Fruit fly (Drosophila melanogaster) whole organism, embryonic: Measurements from ENCODE around the gene CG4991.

ENCODE experiments used
- BEAF-32 ChIP-seq: fragments of 200-800 bp; sonication (Bioruptor generic); optimal IDR thresholded peaks from 3 replicates; lab custom pipeline; 2017; ENCODE audit warnings: missing biosample characterization, missing genetic modification characterization, mild to moderate bottlenecking, moderate library complexity, missing genetic modification reagents
- C15 ChIP-seq: fragments of 200-800 bp; sonication (Bioruptor generic); IDR thresholded peaks from 3 replicates; pipeline ENCODE4 v1.3.6; 2022; ENCODE audit warnings: missing biosample characterization, missing genetic modification characterization
- CG10267 ChIP-seq: fragments of 200-800 bp; sonication (Bioruptor generic); optimal IDR thresholded peaks from 2 replicates; lab custom pipeline; 2018; ENCODE audit warnings: missing biosample characterization, mild to moderate bottlenecking, missing genetic modification characterization, moderate library complexity
- CG13287 ChIP-seq: fragments of 200-800 bp; sonication (Bioruptor generic); IDR thresholded peaks from 2 replicates; pipeline ENCODE4 v1.3.6; 2022; ENCODE audit warnings: missing biosample characterization, missing genetic modification characterization; ENCODE audit not compliant: partially characterized antibody
- CG15479 ChIP-seq: fragments of 200-800 bp; sonication (Bioruptor generic); optimal IDR thresholded peaks from 3 replicates; lab custom pipeline; 2019; ENCODE audit warnings: missing biosample characterization, mild to moderate bottlenecking, missing genetic modification characterization, moderate library complexity
- CG15514 ChIP-seq: fragments of 200-800 bp; sonication (Bioruptor generic); optimal IDR thresholded peaks from 3 replicates; lab custom pipeline; 2017; ENCODE audit warnings: missing biosample characterization, missing genetic modification characterization, mild to moderate bottlenecking, moderate library complexity, missing genetic modification reagents
- CG17829 ChIP-seq: fragments of 200-800 bp; optimal IDR thresholded peaks from 2 replicates; lab custom pipeline; 2019; ENCODE audit warnings: missing biosample characterization, mild to moderate bottlenecking, missing genetic modification characterization, moderate library complexity
- CG30020 ChIP-seq: fragments of 200-800 bp; optimal IDR thresholded peaks from 2 replicates; lab custom pipeline; 2019; ENCODE audit warnings: missing biosample characterization, mild to moderate bottlenecking, missing genetic modification characterization, moderate library complexity
- CG34422 ChIP-seq: fragments of 200-800 bp; sonication (Bioruptor generic); IDR thresholded peaks from 3 replicates; pipeline ENCODE4 v1.3.6; 2022; ENCODE audit warnings: missing biosample characterization, missing genetic modification characterization
- CG42726 ChIP-seq: fragments of 200-800 bp; sonication (Bioruptor generic); IDR thresholded peaks from 2 replicates; pipeline ENCODE4 v1.3.6; 2022; ENCODE audit warnings: missing biosample characterization, missing genetic modification characterization; ENCODE audit not compliant: partially characterized antibody
- CG4424 ChIP-seq: fragments of 200-800 bp; sonication (Bioruptor generic); optimal IDR thresholded peaks from 3 replicates; lab custom pipeline; 2016; ENCODE audit warnings: missing biosample characterization, missing genetic modification characterization
- CG4730 ChIP-seq: fragments of 200-800 bp; sonication (Bioruptor generic); IDR thresholded peaks from 2 replicates; pipeline ENCODE4 v1.3.6; 2022; ENCODE audit warnings: missing biosample characterization, missing genetic modification characterization
- CG5953 ChIP-seq: fragments of 200-800 bp; sonication (Bioruptor generic); IDR thresholded peaks from 2 replicates; pipeline ENCODE4 v1.3.6; 2022; ENCODE audit warnings: missing biosample characterization, missing genetic modification characterization
- CG6689 ChIP-seq: fragments of 200-800 bp; sonication (Bioruptor generic); IDR thresholded peaks from 2 replicates; pipeline ENCODE4 v1.3.6; 2022; ENCODE audit warnings: missing biosample characterization, missing genetic modification characterization
- CG6791 ChIP-seq: fragments of 200-800 bp; sonication (Bioruptor generic); IDR thresholded peaks from 3 replicates; pipeline ENCODE4 v1.3.6; 2022; ENCODE audit warnings: missing biosample characterization, missing genetic modification characterization; ENCODE audit not compliant: partially characterized antibody
- CG7963 ChIP-seq: fragments of 200-800 bp; sonication (Bioruptor generic); IDR thresholded peaks from 3 replicates; pipeline ENCODE4 v1.3.6; 2022; ENCODE audit warnings: missing biosample characterization, missing genetic modification characterization; ENCODE audit not compliant: partially characterized antibody
- CG8388 ChIP-seq: fragments of 200-800 bp; sonication (Bioruptor generic); optimal IDR thresholded peaks from 2 replicates; lab custom pipeline; 2019; ENCODE audit warnings: missing biosample characterization, mild to moderate bottlenecking, missing genetic modification characterization, moderate library complexity
- CoRest ChIP-seq: fragments of 200-800 bp; sonication (Bioruptor generic); optimal IDR thresholded peaks from 3 replicates; lab custom pipeline; 2018; ENCODE audit warnings: missing biosample characterization, mild to moderate bottlenecking, missing genetic modification characterization, moderate library complexity
- HLH4C ChIP-seq: fragments of 200-800 bp; sonication (Bioruptor generic); IDR thresholded peaks from 3 replicates; pipeline ENCODE4 v1.3.6; 2022; ENCODE audit warnings: missing biosample characterization, missing genetic modification characterization; ENCODE audit not compliant: partially characterized antibody
- HLH54F ChIP-seq: fragments of 200-800 bp; sonication (Bioruptor generic); optimal IDR thresholded peaks from 3 replicates; lab custom pipeline; 2016; ENCODE audit warnings: missing biosample characterization, missing genetic modification characterization
- Hsf ChIP-seq: fragments of 200-800 bp; sonication (Bioruptor generic); optimal IDR thresholded peaks from 3 replicates; lab custom pipeline; 2016; ENCODE audit warnings: missing biosample characterization, missing genetic modification characterization
- MBD-R2 ChIP-seq: fragments of 200-800 bp; sonication (Bioruptor generic); IDR thresholded peaks from 2 replicates; pipeline ENCODE4 v1.3.6; 2022; ENCODE audit warnings: missing biosample characterization, missing genetic modification characterization
- Nf-YA ChIP-seq: fragments of 200-800 bp; sonication (Bioruptor generic); IDR thresholded peaks from 2 replicates; pipeline ENCODE4 v1.3.6; 2022; ENCODE audit warnings: missing biosample characterization, missing genetic modification characterization
- Oaz ChIP-seq: fragments of 200-800 bp; sonication (Bioruptor generic); IDR thresholded peaks from 2 replicates; pipeline ENCODE4 v1.3.6; 2022; ENCODE audit warnings: missing biosample characterization, missing genetic modification characterization
- PHDP ChIP-seq: fragments of 200-800 bp; sonication (Bioruptor generic); optimal IDR thresholded peaks from 3 replicates; lab custom pipeline; 2018; ENCODE audit warnings: missing biosample characterization, mild to moderate bottlenecking, missing genetic modification characterization, moderate library complexity
- Xbp1 ChIP-seq: fragments of 200-800 bp; sonication (Bioruptor generic); optimal IDR thresholded peaks from 3 replicates; lab custom pipeline; 2016; ENCODE audit warnings: missing biosample characterization, mild to moderate bottlenecking, missing genetic modification characterization
- amos ChIP-seq: fragments of 200-800 bp; sonication (Bioruptor generic); IDR thresholded peaks from 2 replicates; pipeline ENCODE4 v1.3.6; 2022; ENCODE audit warnings: missing biosample characterization, missing genetic modification characterization; ENCODE audit not compliant: partially characterized antibody
- ara ChIP-seq: fragments of 200-800 bp; sonication (Bioruptor generic); IDR thresholded peaks from 2 replicates; pipeline ENCODE4 v1.3.6; 2022; ENCODE audit warnings: missing biosample characterization, missing genetic modification characterization
- bsh ChIP-seq, 2 experiments: fragments of 200-800 bp; sonication (Bioruptor generic); optimal IDR thresholded peaks; 2 replicates each; lab custom pipeline; 2017 to 2018; ENCODE audit warnings: mild to moderate bottlenecking in 2 of 2, missing biosample characterization in 2 of 2, missing genetic modification characterization in 2 of 2, moderate library complexity in 1 of 2
- chn ChIP-seq: fragments of 200-800 bp; sonication (Bioruptor generic); optimal IDR thresholded peaks from 2 replicates; lab custom pipeline; 2016; ENCODE audit warnings: missing biosample characterization, missing genetic modification characterization
- da ChIP-seq: fragments of 200-800 bp; sonication (Bioruptor generic); optimal IDR thresholded peaks from 2 replicates; lab custom pipeline; 2016; ENCODE audit warnings: missing biosample characterization, missing genetic modification characterization
- danr ChIP-seq: fragments of 200-800 bp; sonication (Bioruptor generic); IDR thresholded peaks from 2 replicates; pipeline ENCODE4 v1.3.6; 2022; ENCODE audit warnings: missing biosample characterization, missing genetic modification characterization
- grau ChIP-seq: fragments of 200-800 bp; optimal IDR thresholded peaks from 3 replicates; lab custom pipeline; 2019; ENCODE audit warnings: missing biosample characterization, mild to moderate bottlenecking, missing genetic modification characterization, moderate library complexity
- gsb-n ChIP-seq: fragments of 200-800 bp; sonication (Bioruptor generic); optimal IDR thresholded peaks from 3 replicates; lab custom pipeline; 2018; ENCODE audit warnings: missing biosample characterization, mild to moderate bottlenecking, missing genetic modification characterization
- hb ChIP-seq: fragments of 200-800 bp; sonication (Bioruptor generic); IDR thresholded peaks from 3 replicates; pipeline ENCODE4 v1.3.6; 2022; ENCODE audit warnings: missing biosample characterization, missing genetic modification characterization; ENCODE audit not compliant: partially characterized antibody
- jing ChIP-seq: fragments of 200-800 bp; sonication (Bioruptor generic); optimal IDR thresholded peaks from 2 replicates; lab custom pipeline; 2018; ENCODE audit warnings: missing biosample characterization, mild to moderate bottlenecking, missing genetic modification characterization
- pan ChIP-seq, 4 experiments: fragments of >200 bp in 3 of 4; fragments of 200-800 bp in 1 of 4; sonication (Bioruptor generic) in 1 of 4; optimal IDR thresholded peaks in 3 of 4; IDR thresholded peaks in 1 of 4; 2 replicates each; pipeline versions ENCODE4 v1.3.6 to Lab custom; 2017 to 2022; ENCODE audit warnings: missing biosample characterization in 2 of 4, missing genetic modification characterization in 2 of 4, mixed read lengths in 1 of 4
- prd ChIP-seq, 3 experiments: fragments of >200 bp in 2 of 3; fragments of 200-800 bp in 1 of 3; sonication (Bioruptor generic) in 1 of 3; optimal IDR thresholded peaks in 2 of 3; IDR thresholded peaks in 1 of 3; 2 replicates in 2 of 3; 3 replicates in 1 of 3; pipeline versions ENCODE4 v1.3.6 to Lab custom; 2017 to 2022; ENCODE audit warnings: missing biosample characterization in 1 of 3, missing genetic modification characterization in 1 of 3
- psq ChIP-seq: fragments of 200-800 bp; sonication (Bioruptor generic); optimal IDR thresholded peaks from 2 replicates; lab custom pipeline; 2017; ENCODE audit warnings: missing biosample characterization, missing genetic modification characterization
- pzg ChIP-seq: fragments of 200-800 bp; sonication (Bioruptor generic); optimal IDR thresholded peaks from 3 replicates; lab custom pipeline; 2018; ENCODE audit warnings: missing biosample characterization, mild to moderate bottlenecking, missing genetic modification characterization, moderate library complexity
- rib ChIP-seq: fragments of 200-800 bp; sonication (Bioruptor generic); IDR thresholded peaks from 2 replicates; pipeline ENCODE4 v1.3.6; 2022; ENCODE audit warnings: missing biosample characterization, missing genetic modification characterization
- vnd ChIP-seq: fragments of 200-800 bp; sonication (Bioruptor generic); IDR thresholded peaks from 3 replicates; pipeline ENCODE4 v1.3.6; 2022; ENCODE audit warnings: missing biosample characterization, missing genetic modification characterization; ENCODE audit not compliant: partially characterized antibody
- vvl ChIP-seq: fragments of 200-800 bp; sonication (Bioruptor generic); IDR thresholded peaks from 2 replicates; pipeline ENCODE4 v1.3.6; 2022; ENCODE audit warnings: missing biosample characterization, missing genetic modification characterization

CG4991 gene

dm6 chrX:17077290-17078138 lies 14.1 kb upstream of the CG4991 start, which contains the start of gene wcy (continued):
- 0 out of 3 replicates have a peak, but pooled peaks have one; percentile 15 for TF ChIP-seq vnd (GFP tag; lab: Robert Waterston, UW)
- TF ChIP-seq PHDP: no peak
- TF ChIP-seq ara (GFP tag; lab: Robert Waterston, UW): no peak
- no peak for TF ChIP-seq CG4730 (GFP tag; lab: Robert Waterston, UW)
- no peak for TF ChIP-seq CG6689 (GFP tag; lab: Robert Waterston, UW)
- TF ChIP-seq rib (GFP tag; lab: Robert Waterston, UW): no peak
- TF ChIP-seq amos (GFP tag; lab: Robert Waterston, UW): 0 out of 2 replicates have a peak, but pooled peaks have one; percentile 42
- peak; percentile 98 for TF ChIP-seq psq
- TF ChIP-seq HLH54F: no peak
- TF ChIP-seq MBD-R2 (GFP tag; lab: Robert Waterston, UW): peak; percentile 45; the same call in 1 of the 2 replicates

dm6 chrX:17078139-17078977 lies 13.3 kb upstream of the CG4991 start, which contains the start of gene CG4949:
Gene CG4949, plus strand, starts transcription at chrX:17078836.
- TF ChIP-seq da (GFP tag; lab: Kevin White, UChicago): no peak
- TF ChIP-seq CG10267 (tag; lab: Kevin White, UChicago): peak; percentile 7
- TF ChIP-seq CG15479 (GFP tag; lab: Kevin White, UChicago): no peak
- peak; percentile 88 for TF ChIP-seq hb
- no peak for TF ChIP-seq gsb-n (tag; lab: Kevin White, UChicago)
- TF ChIP-seq Oaz: no peak
- TF ChIP-seq CG7963 (GFP tag; lab: Robert Waterston, UW): peak; percentile 93
- TF ChIP-seq CG34422 (GFP tag; lab: Robert Waterston, UW): no peak
- no peak for TF ChIP-seq Nf-YA (GFP tag; lab: Robert Waterston, UW)
- TF ChIP-seq CG6791 (GFP tag; lab: Robert Waterston, UW): peak; percentile 94
- no peak for TF ChIP-seq danr
- peak; percentile 85 for TF ChIP-seq CG42726 (GFP tag; lab: Robert Waterston, UW)
- no peak for TF ChIP-seq C15
- peak; percentile 36 for TF ChIP-seq pzg (GFP tag; lab: Kevin White, UChicago)
- TF ChIP-seq CG4424 (GFP tag; lab: Kevin White, UChicago): no peak
- peak; percentile 25 for TF ChIP-seq CG15514
- peak; percentile 76 for TF ChIP-seq BEAF-32 (GFP tag; lab: Kevin White, UChicago)
- peak in 1 of 2 experiments; percentile 8 for TF ChIP-seq bsh (GFP tag; optimal IDR thresholded peaks at IDR 0.05; lab: Kevin White, UChicago)
- peak; percentile 3 for TF ChIP-seq Xbp1 (GFP tag; lab: Kevin White, UChicago)
- TF ChIP-seq CG13287: peak; percentile 84
- TF ChIP-seq CoRest (tag; lab: Kevin White, UChicago): peak; percentile 14
- no peak for TF ChIP-seq jing
- peak; percentile 42 for TF ChIP-seq vvl (GFP tag; lab: Robert Waterston, UW)
- TF ChIP-seq chn (GFP tag; lab: Kevin White, UChicago): no peak
- no peak for TF ChIP-seq prd (optimal IDR thresholded peaks at IDR 0.05; lab: Kevin White, UChicago)
- TF ChIP-seq prd (GFP tag; IDR thresholded peaks at IDR 0.05; lab: Robert Waterston, UW): peak; percentile 29; the same call in 1 of the 3 replicates
- peak; percentile 23 for TF ChIP-seq CG30020
- TF ChIP-seq HLH4C (GFP tag; lab: Robert Waterston, UW): peak; percentile 92
- TF ChIP-seq grau (tag; lab: Kevin White, UChicago): peak; percentile 21
- TF ChIP-seq CG17829: peak; percentile 8
- no peak for TF ChIP-seq Hsf
- TF ChIP-seq pan (optimal IDR thresholded peaks at IDR 0.05; lab: Kevin White, UChicago): no peak
- TF ChIP-seq pan (GFP tag; optimal IDR thresholded peaks at IDR 0.05 in 1 of 2, IDR thresholded peaks at IDR 0.05 in 1 of 2): peak in 1 of 2 experiments; percentile 18
- no peak for TF ChIP-seq CG5953
- peak; percentile 11 for TF ChIP-seq CG8388 (GFP tag; lab: Kevin White, UChicago)
